Worm (Caenorhabditis elegans) whole organism, young adult: Measurements from ENCODE around the gene dhs-19.

Source experiments
- B0019.2 ChIP-seq: fragments of 200-800 bp; sonication (Bioruptor generic); conservative IDR thresholded peaks from 2 replicates; pipeline ENCODE4 v1.3.6; 2022; ENCODE audit warnings: missing genetic modification reagents, missing genetic modification characterization, missing compliant biosample characterization
- C06A6.2 ChIP-seq: fragments of 200-800 bp; sonication (Bioruptor generic); conservative IDR thresholded peaks from 2 replicates; pipeline ENCODE4 v1.3.6; 2022; ENCODE audit warnings: missing genetic modification characterization, missing compliant biosample characterization
- F33H1.4 ChIP-seq: fragments of 200-800 bp; sonication (Bioruptor generic); IDR thresholded peaks from 2 replicates; pipeline ENCODE4 v1.3.6; 2022; ENCODE audit warnings: missing genetic modification reagents, missing genetic modification characterization, missing compliant biosample characterization
- F55B11.4 ChIP-seq: sonication (generic microtip); optimal IDR thresholded peaks from 2 replicates; lab custom pipeline; 2016; ENCODE audit warnings: missing compliant biosample characterization, missing genetic modification characterization, borderline replicate concordance; ENCODE audit not compliant: insufficient read depth
- F57C9.4 ChIP-seq: sonication (generic microtip); optimal IDR thresholded peaks from 2 replicates; lab custom pipeline; 2017; ENCODE audit warnings: mild to moderate bottlenecking, missing genetic modification characterization, missing compliant biosample characterization
- K11D2.4 ChIP-seq: fragments of 200-800 bp; sonication (Bioruptor generic); IDR thresholded peaks from 2 replicates; pipeline ENCODE4 v1.3.6; 2022; ENCODE audit warnings: missing genetic modification reagents, missing genetic modification characterization, missing compliant biosample characterization
- K12H6.12 ChIP-seq: fragments of 200-800 bp; sonication (Bioruptor generic); optimal IDR thresholded peaks from 2 replicates; lab custom pipeline; 2018; ENCODE audit warnings: mild to moderate bottlenecking, missing genetic modification characterization, missing compliant biosample characterization
- Y53F4B.3 ChIP-seq: fragments of 200-800 bp; sonication (Bioruptor generic); IDR thresholded peaks from 2 replicates; pipeline ENCODE4 v1.3.6; 2022; ENCODE audit warnings: missing genetic modification reagents, missing genetic modification characterization, missing compliant biosample characterization
- Y95B8A.8 ChIP-seq: fragments of 200-800 bp; sonication (Bioruptor generic); IDR thresholded peaks from 2 replicates; pipeline ENCODE4 v1.3.6; 2022; ENCODE audit warnings: missing genetic modification reagents, missing genetic modification characterization, missing compliant biosample characterization
- ZK185.1 ChIP-seq: sonication (generic microtip); optimal IDR thresholded peaks from 2 replicates; lab custom pipeline; 2016; ENCODE audit warnings: mild to moderate bottlenecking, missing genetic modification characterization, missing compliant biosample characterization; ENCODE audit not compliant: poor library complexity, severe bottlenecking
- ama-1 ChIP-seq, 3 experiments: fragments of 150-350 bp in 1 of 3; sonication (generic microtip) in 2 of 3; optimal IDR thresholded peaks; 2 replicates each; lab custom pipeline; 2014 to 2018; ENCODE audit warnings: missing biosample characterization in 2 of 3, missing genetic modification characterization in 2 of 3, missing genetic modification reagents in 2 of 3
- aptf-2 ChIP-seq: fragments of 200-800 bp; sonication (Bioruptor generic); conservative IDR thresholded peaks from 2 replicates; pipeline ENCODE4 v1.3.6; 2022; ENCODE audit warnings: missing genetic modification reagents, missing genetic modification characterization, missing compliant biosample characterization
- cebp-1 ChIP-seq, 2 experiments: fragments of 200-800 bp in 1 of 2; sonication (Bioruptor generic) in 1 of 2; sonication (generic microtip) in 1 of 2; IDR thresholded peaks in 1 of 2; optimal IDR thresholded peaks in 1 of 2; 2 replicates each; pipeline versions ENCODE4 v1.3.6 to Lab custom; 2017 to 2022; ENCODE audit warnings: missing compliant biosample characterization in 2 of 2, missing genetic modification characterization in 2 of 2, mild to moderate bottlenecking in 1 of 2, missing genetic modification reagents in 1 of 2, moderate library complexity in 1 of 2
- ceh-40 ChIP-seq: fragments of 200-800 bp; sonication (Bioruptor generic); IDR thresholded peaks from 2 replicates; pipeline ENCODE4 v1.3.6; 2022; ENCODE audit warnings: missing genetic modification characterization, missing compliant biosample characterization
- chd-7 ChIP-seq: sonication (generic microtip); optimal IDR thresholded peaks from 2 replicates; lab custom pipeline; 2016; ENCODE audit warnings: mild to moderate bottlenecking, missing genetic modification characterization, moderate library complexity, missing compliant biosample characterization
- dox-1 ChIP-seq: fragments of 200-800 bp; sonication (Bioruptor generic); IDR thresholded peaks from 2 replicates; pipeline ENCODE4 v1.3.6; 2022; ENCODE audit warnings: missing genetic modification reagents, missing genetic modification characterization, missing compliant biosample characterization
- efl-1 ChIP-seq: fragments of 150-350 bp; optimal IDR thresholded peaks from 2 replicates; lab custom pipeline; 2014; ENCODE audit warnings: missing biosample characterization, missing genetic modification reagents, missing genetic modification characterization
- egl-44 ChIP-seq: fragments of 200-800 bp; sonication (Bioruptor generic); IDR thresholded peaks from 2 replicates; pipeline ENCODE4 v1.3.6; 2022; ENCODE audit warnings: missing genetic modification reagents, missing genetic modification characterization, missing compliant biosample characterization
- egrh-3 ChIP-seq: fragments of 200-800 bp; sonication (Bioruptor generic); IDR thresholded peaks from 2 replicates; pipeline ENCODE4 v1.3.6; 2022; ENCODE audit warnings: missing genetic modification reagents, missing genetic modification characterization, missing compliant biosample characterization
- ekl-4 ChIP-seq: fragments of 200-800 bp; sonication (Bioruptor generic); IDR thresholded peaks from 2 replicates; pipeline ENCODE4 v1.3.6; 2022; ENCODE audit warnings: missing genetic modification reagents, missing genetic modification characterization, missing compliant biosample characterization
- ets-4 ChIP-seq: fragments of 200-800 bp; sonication (Bioruptor generic); optimal IDR thresholded peaks from 2 replicates; lab custom pipeline; 2018; ENCODE audit warnings: mild to moderate bottlenecking, missing genetic modification characterization, missing compliant biosample characterization
- gei-17 ChIP-seq: fragments of 200-800 bp; sonication (Bioruptor generic); optimal IDR thresholded peaks from 2 replicates; lab custom pipeline; 2018; ENCODE audit warnings: mild to moderate bottlenecking, missing genetic modification characterization, missing compliant biosample characterization
- hlh-26 ChIP-seq: fragments of 200-800 bp; sonication (Bioruptor generic); conservative IDR thresholded peaks from 2 replicates; pipeline ENCODE4 v1.3.6; 2022; ENCODE audit warnings: missing genetic modification reagents, missing genetic modification characterization, missing compliant biosample characterization
- hmg-1.2 ChIP-seq: fragments of 200-800 bp; sonication (Bioruptor generic); IDR thresholded peaks from 2 replicates; pipeline ENCODE4 v1.3.6; 2022; ENCODE audit warnings: missing genetic modification reagents, missing genetic modification characterization, missing compliant biosample characterization
- hmg-20 ChIP-seq: fragments of 200-800 bp; sonication (Bioruptor generic); IDR thresholded peaks from 2 replicates; pipeline ENCODE4 v1.3.6; 2022; ENCODE audit warnings: missing genetic modification reagents, missing genetic modification characterization, missing compliant biosample characterization
- hrde-1 ChIP-seq: sonication (generic microtip); optimal IDR thresholded peaks from 2 replicates; lab custom pipeline; 2016; ENCODE audit warnings: missing genetic modification characterization, mild to moderate bottlenecking, missing compliant biosample characterization, moderate library complexity, missing genotype, missing genetic modification reagents, borderline replicate concordance
- lin-35 ChIP-seq, 3 experiments: fragments of 150-350 bp in 2 of 3; sonication (generic microtip) in 1 of 3; optimal IDR thresholded peaks; 2 replicates each; lab custom pipeline; 2014 to 2018; ENCODE audit warnings: missing biosample characterization in 3 of 3, missing genetic modification characterization in 3 of 3, missing genetic modification reagents in 3 of 3
- lin-54 ChIP-seq: fragments of 200-800 bp; sonication (Bioruptor generic); optimal IDR thresholded peaks from 2 replicates; lab custom pipeline; 2018; ENCODE audit warnings: mild to moderate bottlenecking, missing genetic modification characterization, missing compliant biosample characterization
- lir-1 ChIP-seq: fragments of 200-800 bp; sonication (Bioruptor generic); conservative IDR thresholded peaks from 2 replicates; pipeline ENCODE4 v1.3.6; 2022; ENCODE audit warnings: missing genetic modification reagents, missing genetic modification characterization, missing compliant biosample characterization
- madf-10 ChIP-seq: sonication (generic microtip); optimal IDR thresholded peaks from 2 replicates; lab custom pipeline; 2016; ENCODE audit warnings: mild to moderate bottlenecking, missing genetic modification characterization, missing compliant biosample characterization
- mxl-1 ChIP-seq: sonication (generic microtip); optimal IDR thresholded peaks from 2 replicates; lab custom pipeline; 2016; ENCODE audit warnings: missing genetic modification characterization, missing compliant biosample characterization
- nhr-179 ChIP-seq: sonication (generic microtip); optimal IDR thresholded peaks from 2 replicates; lab custom pipeline; 2016; ENCODE audit warnings: mild to moderate bottlenecking, missing genetic modification characterization, missing compliant biosample characterization
- nhr-27 ChIP-seq: fragments of 200-800 bp; sonication (Bioruptor generic); optimal IDR thresholded peaks from 2 replicates; lab custom pipeline; 2018; ENCODE audit warnings: mild to moderate bottlenecking, missing genetic modification characterization, moderate library complexity, missing compliant biosample characterization
- nhr-80 ChIP-seq: sonication (generic microtip); optimal IDR thresholded peaks from 2 replicates; lab custom pipeline; 2016; ENCODE audit warnings: missing genetic modification characterization, missing compliant biosample characterization
- nhr-90 ChIP-seq: sonication (generic microtip); optimal IDR thresholded peaks from 2 replicates; lab custom pipeline; 2016; ENCODE audit warnings: missing genotype, mild to moderate bottlenecking, missing genetic modification characterization, missing compliant biosample characterization
- pbrm-1 ChIP-seq: fragments of 200-800 bp; sonication (Bioruptor generic); IDR thresholded peaks from 2 replicates; pipeline ENCODE4 v1.3.6; 2022; ENCODE audit warnings: missing genetic modification reagents, missing genetic modification characterization, missing compliant biosample characterization
- rcor-1 ChIP-seq: fragments of 200-800 bp; sonication (Bioruptor generic); IDR thresholded peaks from 2 replicates; pipeline ENCODE4 v1.3.6; 2022; ENCODE audit warnings: missing genetic modification reagents, missing genetic modification characterization, missing compliant biosample characterization
- sdz-38 ChIP-seq: sonication (generic microtip); optimal IDR thresholded peaks from 2 replicates; lab custom pipeline; 2016; ENCODE audit warnings: missing genotype, missing genetic modification characterization, missing compliant biosample characterization
- snpc-3.4 ChIP-seq: sonication (generic microtip); optimal IDR thresholded peaks from 2 replicates; lab custom pipeline; 2017; ENCODE audit warnings: missing genetic modification characterization, mild to moderate bottlenecking, missing compliant biosample characterization, antibody characterized with exemption, moderate library complexity, missing genotype, missing genetic modification reagents
- snpc-4 ChIP-seq, 5 experiments: fragments of 150-350 bp in 1 of 5; sonication (generic microtip) in 4 of 5; optimal IDR thresholded peaks; 2 replicates each; lab custom pipeline; 2014 to 2018; ENCODE audit warnings: missing genetic modification characterization in 5 of 5, missing biosample characterization in 3 of 5, antibody characterized with exemption in 2 of 5, mild to moderate bottlenecking in 2 of 5, missing compliant biosample characterization in 2 of 5, missing genotype in 2 of 5, moderate library complexity in 2 of 5, missing genetic modification reagents in 1 of 5
- somi-1 ChIP-seq: fragments of 200-800 bp; sonication (Bioruptor generic); optimal IDR thresholded peaks from 2 replicates; lab custom pipeline; 2018; ENCODE audit warnings: mild to moderate bottlenecking, missing genetic modification characterization, missing compliant biosample characterization
- zfh-2 ChIP-seq: fragments of 200-800 bp; sonication (Bioruptor generic); conservative IDR thresholded peaks from 2 replicates; pipeline ENCODE4 v1.3.6; 2022; ENCODE audit warnings: missing genetic modification reagents, missing genetic modification characterization, missing compliant biosample characterization
- ztf-26 ChIP-seq: sonication (generic microtip); optimal IDR thresholded peaks from 2 replicates; lab custom pipeline; 2017; ENCODE audit warnings: missing genetic modification characterization, missing compliant biosample characterization

dhs-19 gene

ce11 chrV:11535504-11536062 lies 45.3 kb upstream of the dhs-19 start (continued):
- TF ChIP-seq nhr-27 (tag; lab: Kevin White, UChicago) (no peak), egrh-3 (GFP tag; lab: Robert Waterston, UW) (no peak), K11D2.4 (GFP tag; lab: Robert Waterston, UW) (no peak), efl-1 (GFP tag; lab: Kevin White, UChicago) (no peak), ZK185.1 (tag; lab: Kevin White, UChicago) (no peak), hrde-1 (no peak), nhr-90 (tag; lab: Kevin White, UChicago) (no peak), mxl-1 (tag; lab: Kevin White, UChicago) (no peak), lir-1 (GFP tag; lab: Robert Waterston, UW) (no peak), nhr-80 (tag; lab: Kevin White, UChicago) (peak; percentile 86), K12H6.12 (tag; lab: Kevin White, UChicago) (no peak), egl-44 (GFP tag; lab: Robert Waterston, UW) (no peak), C06A6.2 (GFP tag; lab: Robert Waterston, UW) (no peak), snpc-3.4 (tag; lab: Kevin White, UChicago) (no peak), zfh-2 (GFP tag; lab: Robert Waterston, UW) (0 out of 2 replicates have a peak, but pooled peaks have one; percentile 22), somi-1 (GFP tag; lab: Kevin White, UChicago) (no peak), hmg-1.2 (peak; percentile 16; the same call in 1 of the 2 replicates), snpc-4 (GFP tag; optimal IDR thresholded peaks at IDR 0.05; lab: Kevin White, UChicago) (no peak), snpc-4 (tag; optimal IDR thresholded peaks at IDR 0.05; lab: Kevin White, UChicago) (peak in 1 of 4 experiments; percentile 33), ztf-26 (tag; lab: Kevin White, UChicago) (peak; percentile 47), Y95B8A.8 (no peak), sdz-38 (tag; lab: Kevin White, UChicago) (no peak), dox-1 (GFP tag; lab: Robert Waterston, UW) (peak; percentile 33; the same call in 1 of the 2 replicates), lin-54 (GFP tag; lab: Kevin White, UChicago) (no peak), hmg-20 (GFP tag; lab: Robert Waterston, UW) (no peak), Y53F4B.3 (GFP tag; lab: Robert Waterston, UW) (no peak), pbrm-1 (GFP tag; lab: Robert Waterston, UW) (no peak), lin-35 (GFP tag; optimal IDR thresholded peaks at IDR 0.05; lab: Kevin White, UChicago) (peak in 1 of 3 experiments; percentile 47), ekl-4 (GFP tag; lab: Robert Waterston, UW) (no peak), aptf-2 (GFP tag; lab: Robert Waterston, UW) (no peak), chd-7 (tag; lab: Kevin White, UChicago) (no peak), F57C9.4 (tag; lab: Kevin White, UChicago) (no peak), F55B11.4 (tag; lab: Kevin White, UChicago) (no peak), F33H1.4 (GFP tag; lab: Robert Waterston, UW) (no peak), ceh-40 (GFP tag; lab: Robert Waterston, UW) (no peak)

ce11 chrV:11534495-11535189 lies 44.4 kb upstream of the dhs-19 start:
- TF ChIP-seq rcor-1 (GFP tag; lab: Robert Waterston, UW) (peak; percentile 14; the same call in 1 of the 2 replicates), snpc-4 (GFP tag; optimal IDR thresholded peaks at IDR 0.05; lab: Kevin White, UChicago) (no peak), snpc-4 (tag; optimal IDR thresholded peaks at IDR 0.05; lab: Kevin White, UChicago) (no peak), ama-1 (optimal IDR thresholded peaks at IDR 0.05; lab: Kevin White, UChicago) (no peak), ama-1 (GFP tag; optimal IDR thresholded peaks at IDR 0.05; lab: Kevin White, UChicago) (peak in 1 of 2 experiments; percentile 4), hmg-20 (GFP tag; lab: Robert Waterston, UW) (no peak), hlh-26 (GFP tag; lab: Robert Waterston, UW) (no peak), ets-4 (GFP tag; lab: Kevin White, UChicago) (peak; percentile 30), egrh-3 (GFP tag; lab: Robert Waterston, UW) (no peak), gei-17 (GFP tag; lab: Kevin White, UChicago) (no peak), nhr-80 (tag; lab: Kevin White, UChicago) (peak; percentile 85), madf-10 (tag; lab: Kevin White, UChicago) (no peak), lin-35 (GFP tag; optimal IDR thresholded peaks at IDR 0.05; lab: Kevin White, UChicago) (peak in 1 of 3 experiments; percentile 22), B0019.2 (GFP tag; lab: Robert Waterston, UW) (no peak), cebp-1 (GFP tag; IDR thresholded peaks at IDR 0.05; lab: Robert Waterston, UW) (no peak), cebp-1 (tag; optimal IDR thresholded peaks at IDR 0.05; lab: Kevin White, UChicago) (peak; percentile 33), nhr-179 (tag; lab: Kevin White, UChicago) (no peak)
